Worm (Caenorhabditis elegans) whole organism, midembryonic: Measurements from ENCODE around the gene C56G2.4.

Experiments
- T22C8.4 ChIP-seq: fragments of 200-800 bp; sonication (Bioruptor generic); IDR thresholded peaks from 2 replicates; pipeline ENCODE4 v1.3.6; 2022; ENCODE audit warnings: missing genetic modification characterization, missing compliant biosample characterization
- flt-1 ChIP-seq: fragments of 200-800 bp; sonication (Bioruptor generic); IDR thresholded peaks from 2 replicates; pipeline ENCODE4 v1.3.6; 2022; ENCODE audit warnings: missing genetic modification characterization, missing compliant biosample characterization
- klf-2 ChIP-seq: fragments of 200-800 bp; sonication (Bioruptor generic); conservative IDR thresholded peaks from 2 replicates; pipeline ENCODE4 v1.3.6; 2022; ENCODE audit warnings: missing genetic modification reagents, missing genetic modification characterization, missing compliant biosample characterization
- med-1 ChIP-seq: sonication (generic microtip); optimal IDR thresholded peaks from 2 replicates; lab custom pipeline; 2017; ENCODE audit warnings: missing genetic modification characterization, mild to moderate bottlenecking, missing compliant biosample characterization, antibody characterized with exemption, missing genetic modification reagents; ENCODE audit not compliant: insufficient read depth
- ref-1 ChIP-seq: fragments of 200-800 bp; sonication (Bioruptor generic); conservative IDR thresholded peaks from 2 replicates; pipeline ENCODE4 v1.3.6; 2022; ENCODE audit warnings: missing genetic modification reagents, missing genetic modification characterization, missing compliant biosample characterization
- tab-1 ChIP-seq: fragments of 200-800 bp; sonication (Bioruptor generic); IDR thresholded peaks from 2 replicates; pipeline ENCODE4 v1.3.6; 2022; ENCODE audit warnings: missing genetic modification characterization, missing compliant biosample characterization
- ztf-23 ChIP-seq: fragments of 200-800 bp; sonication (Bioruptor generic); IDR thresholded peaks from 2 replicates; pipeline ENCODE4 v1.3.6; 2022; ENCODE audit warnings: missing genetic modification reagents, missing genetic modification characterization, missing compliant biosample characterization
- ztf-29 ChIP-seq: fragments of 200-800 bp; sonication (Bioruptor generic); IDR thresholded peaks from 2 replicates; pipeline ENCODE4 v1.3.6; 2022; ENCODE audit warnings: missing genetic modification reagents, missing genetic modification characterization, missing compliant biosample characterization

- TF ChIP-seq med-1, result no peak
- no peak for TF ChIP-seq flt-1 (GFP tag; lab: Robert Waterston, UW)
- TF ChIP-seq ref-1 (GFP tag; lab: Robert Waterston, UW), result no peak
- no peak for TF ChIP-seq T22C8.4 (GFP tag; lab: Robert Waterston, UW)
- TF ChIP-seq ztf-23 (GFP tag; lab: Robert Waterston, UW), result no peak
- no peak for TF ChIP-seq ztf-29
- no peak for TF ChIP-seq klf-2 (GFP tag; lab: Robert Waterston, UW)
- no peak for TF ChIP-seq tab-1 (GFP tag; lab: Robert Waterston, UW)
Observed at ce11 chrIII:6368524-6368923, 37.0 kb downstream of the C56G2.4 start.
